Worm (Caenorhabditis elegans): ENCODE data around the gene srx-10.

- TF ChIP-seq ceh-31 (tag; optimal IDR thresholded peaks at IDR 0.05) (no peak), ets-4 (tag; optimal IDR thresholded peaks at IDR 0.05) (no peak), fkh-10 (GFP tag; optimal IDR thresholded peaks at IDR 0.05) (no peak), che-1 (tag; optimal IDR thresholded peaks at IDR 0.05) (no peak), F13H6.1 (tag; optimal IDR thresholded peaks at IDR 0.05) (no peak), hlh-15 (tag; optimal IDR thresholded peaks at IDR 0.05) (no peak), lin-11 (tag; optimal IDR thresholded peaks at IDR 0.05) (no peak), nhr-11 (tag; optimal IDR thresholded peaks at IDR 0.05) (no peak), ama-1 (optimal IDR thresholded peaks at IDR 0.05) (no peak), ahr-1 (tag; optimal IDR thresholded peaks at IDR 0.05) (no peak)
Measured at ce11 chrV:13992485-13992884, 46.2 kb upstream of the srx-10 start, which contains the start of gene droe-4.
